Fruit fly (Drosophila melanogaster) whole organism, wandering third instar larva: ENCODE measurements around the gene CG32444.

Experiments used
- Abd-B ChIP-seq: fragments of >200 bp; optimal IDR thresholded peaks from 2 replicates; lab custom pipeline; 2017; ENCODE audit warnings: missing biosample characterization, missing genetic modification characterization
- CG32264 ChIP-seq: fragments of 200-800 bp; sonication (Bioruptor generic); optimal IDR thresholded peaks from 2 replicates; lab custom pipeline; 2016; ENCODE audit warnings: missing biosample characterization, missing genetic modification characterization
- CG9705 ChIP-seq: fragments of 200-800 bp; sonication (Bioruptor generic); optimal IDR thresholded peaks from 2 replicates; lab custom pipeline; 2018; ENCODE audit warnings: missing biosample characterization, mild to moderate bottlenecking, missing genetic modification characterization
- CrebA ChIP-seq: fragments of 200-800 bp; sonication (Bioruptor generic); optimal IDR thresholded peaks from 2 replicates; lab custom pipeline; 2016; ENCODE audit warnings: missing biosample characterization, mild to moderate bottlenecking, missing genetic modification characterization, borderline replicate concordance
- Dif ChIP-seq: fragments of 200-275, 200-300 bp; sonication (Bioruptor generic); optimal IDR thresholded peaks from 2 replicates; lab custom pipeline; 2018; ENCODE audit warnings: missing biosample characterization, missing genetic modification characterization; ENCODE audit not compliant: partially characterized antibody
- GATAd ChIP-seq: sonication (Bioruptor generic); optimal IDR thresholded peaks from 2 replicates; lab custom pipeline; 2016; ENCODE audit warnings: missing biosample characterization, missing genetic modification characterization
- HLH106 ChIP-seq: fragments of 200-800 bp; optimal IDR thresholded peaks from 3 replicates; lab custom pipeline; 2019; ENCODE audit warnings: missing biosample characterization, mild to moderate bottlenecking, missing genetic modification characterization, moderate library complexity
- Hr78 ChIP-seq: fragments of >200 bp; optimal IDR thresholded peaks from 2 replicates; lab custom pipeline; 2017; ENCODE audit warnings: missing biosample characterization, missing genetic modification characterization
- Jra ChIP-seq: sonication (Bioruptor generic); optimal IDR thresholded peaks from 2 replicates; lab custom pipeline; 2016; ENCODE audit warnings: missing biosample characterization, missing genetic modification characterization
- Mio ChIP-seq: sonication (Bioruptor generic); optimal IDR thresholded peaks from 2 replicates; lab custom pipeline; 2016; ENCODE audit warnings: missing biosample characterization, missing genetic modification characterization
- Myc ChIP-seq: fragments of >200 bp; optimal IDR thresholded peaks from 2 replicates; lab custom pipeline; 2017
- OdsH ChIP-seq: fragments of 200-800 bp; sonication (Bioruptor generic); optimal IDR thresholded peaks from 2 replicates; lab custom pipeline; 2016; ENCODE audit warnings: missing biosample characterization, mild to moderate bottlenecking, missing genetic modification characterization
- br ChIP-seq: fragments of 200-800 bp; sonication (Bioruptor generic); optimal IDR thresholded peaks from 2 replicates; lab custom pipeline; 2016; ENCODE audit warnings: missing biosample characterization, missing genetic modification characterization
- dl ChIP-seq, 2 experiments: fragments of 175-275, 200-275 bp in 1 of 2; fragments of 200-275 bp in 1 of 2; sonication (Bioruptor generic); optimal IDR thresholded peaks; lab custom pipeline; 2018; ENCODE audit warnings: mild to moderate bottlenecking in 2 of 2, missing biosample characterization in 2 of 2, missing genetic modification characterization in 2 of 2, moderate library complexity in 2 of 2; ENCODE audit not compliant: partially characterized antibody in 2 of 2, insufficient read depth in 1 of 2
- dmrt93B ChIP-seq: fragments of 200-800 bp; sonication (Bioruptor generic); optimal IDR thresholded peaks from 2 replicates; lab custom pipeline; 2018; ENCODE audit warnings: missing biosample characterization, mild to moderate bottlenecking, missing genetic modification characterization
- dsf ChIP-seq: sonication (Bioruptor generic); optimal IDR thresholded peaks from 2 replicates; lab custom pipeline; 2016; ENCODE audit warnings: missing biosample characterization, missing genetic modification characterization, borderline replicate concordance
- ey ChIP-seq: fragments of 200-800 bp; sonication (Bioruptor generic); optimal IDR thresholded peaks from 2 replicates; lab custom pipeline; 2016; ENCODE audit warnings: missing biosample characterization, missing genetic modification characterization
- foxo ChIP-seq, 2 experiments: fragments of 200-800 bp; sonication (Bioruptor generic); optimal IDR thresholded peaks; 2 replicates in 1 of 2; 3 replicates in 1 of 2; lab custom pipeline; 2016 to 2017; ENCODE audit warnings: missing biosample characterization in 2 of 2, missing genetic modification characterization in 2 of 2
- fru ChIP-seq: fragments of 200-800 bp; sonication (Bioruptor generic); optimal IDR thresholded peaks from 3 replicates; lab custom pipeline; 2016; ENCODE audit warnings: missing biosample characterization, mild to moderate bottlenecking, missing genetic modification characterization
- jim ChIP-seq: fragments of 175-275, 200-325 bp; sonication (Bioruptor generic); optimal IDR thresholded peaks from 2 replicates; lab custom pipeline; 2016; ENCODE audit warnings: missing biosample characterization, mild to moderate bottlenecking, missing genetic modification characterization
- psq ChIP-seq: fragments of 200-800 bp; sonication (Bioruptor generic); optimal IDR thresholded peaks from 3 replicates; lab custom pipeline; 2017; ENCODE audit warnings: missing biosample characterization, mild to moderate bottlenecking, missing genetic modification characterization, moderate library complexity
- rgr ChIP-seq: fragments of 200-800 bp; sonication (Bioruptor generic); optimal IDR thresholded peaks from 3 replicates; lab custom pipeline; 2016; ENCODE audit warnings: missing biosample characterization, mild to moderate bottlenecking, missing genetic modification characterization
- sage ChIP-seq: fragments of 200-800 bp; sonication (Bioruptor generic); optimal IDR thresholded peaks from 2 replicates; lab custom pipeline; 2016; ENCODE audit warnings: missing biosample characterization, mild to moderate bottlenecking, missing genetic modification characterization
- sv ChIP-seq: fragments of 200-800 bp; sonication (Bioruptor generic); optimal IDR thresholded peaks from 3 replicates; lab custom pipeline; 2016; ENCODE audit warnings: missing biosample characterization, missing genetic modification characterization
- tai ChIP-seq: sonication (Bioruptor generic); optimal IDR thresholded peaks from 2 replicates; lab custom pipeline; 2016; ENCODE audit warnings: missing biosample characterization, missing genetic modification characterization
- woc ChIP-seq: sonication (Bioruptor generic); optimal IDR thresholded peaks from 2 replicates; lab custom pipeline; 2016; ENCODE audit warnings: missing biosample characterization, mild to moderate bottlenecking, missing genetic modification characterization

The CG32444 gene

dm6 chr3L:21679687-21680086 is 42.9 kb downstream of the CG32444 start, which contains the start of the genes Als2 and CG11248:
TSS of gene Als2 (minus strand) at chr3L:21679755.
TSS of gene CG11248 (plus strand) at chr3L:21680050.
- TF ChIP-seq Hr78 (GFP tag; lab: Kevin White, UChicago): no peak
- no peak for TF ChIP-seq Abd-B
- peak in 1 of 2 experiments; percentile 74 for TF ChIP-seq foxo (GFP tag; optimal IDR thresholded peaks at IDR 0.05; lab: Kevin White, UChicago)
- peak; percentile 57 for TF ChIP-seq dmrt93B (GFP tag; lab: Kevin White, UChicago)
- TF ChIP-seq fru: peak; percentile 73
- TF ChIP-seq GATAd (GFP tag; lab: Kevin White, UChicago): peak; percentile 35
- TF ChIP-seq ey (GFP tag; lab: Kevin White, UChicago): peak; percentile 70
- no peak for TF ChIP-seq jim (GFP tag; lab: Kevin White, UChicago)
- TF ChIP-seq br (GFP tag; lab: Kevin White, UChicago): peak; percentile 51
- TF ChIP-seq Myc (lab: Kevin White, UChicago): no peak
- TF ChIP-seq Mio (GFP tag; lab: Kevin White, UChicago): no peak
- peak; percentile 61 for TF ChIP-seq sv (GFP tag; lab: Kevin White, UChicago)
- no peak for TF ChIP-seq Jra (GFP tag; lab: Kevin White, UChicago)
- peak; percentile 82 for TF ChIP-seq HLH106 (tag; lab: Kevin White, UChicago)
- TF ChIP-seq woc (GFP tag; lab: Kevin White, UChicago): peak; percentile 70
- TF ChIP-seq dsf (GFP tag; lab: Kevin White, UChicago): no peak
- no peak for TF ChIP-seq CG32264 (GFP tag; lab: Kevin White, UChicago)

- TF ChIP-seq Dif (GFP tag; lab: Kevin White, UChicago) (no peak), Hr78 (GFP tag; lab: Kevin White, UChicago) (no peak), psq (GFP tag; lab: Kevin White, UChicago) (no peak), Mio (GFP tag; lab: Kevin White, UChicago) (no peak), rgr (GFP tag; lab: Kevin White, UChicago) (no peak), Jra (GFP tag; lab: Kevin White, UChicago) (no peak), HLH106 (tag; lab: Kevin White, UChicago) (no peak), Abd-B (no peak), ey (GFP tag; lab: Kevin White, UChicago) (no peak), CG9705 (GFP tag; lab: Kevin White, UChicago) (no peak), CrebA (GFP tag; lab: Kevin White, UChicago) (no peak), dl (GFP tag; optimal IDR thresholded peaks at IDR 0.05; lab: Kevin White, UChicago; ENCODE audit: insufficient read depth in 1 of 2, partially characterized antibody in 2 of 2) (no peak), sage (GFP tag; lab: Kevin White, UChicago) (no peak), tai (no peak)
Measured at dm6 chr3L:21683942-21684341, 47.2 kb downstream of the CG32444 start, which contains the start of gene Sfp78E. TSS of gene Sfp78E (minus strand) at chr3L:21684042.

- TF ChIP-seq foxo (GFP tag; optimal IDR thresholded peaks at IDR 0.05; lab: Kevin White, UChicago): peak in 1 of 2 experiments; percentile 1
- no peak for TF ChIP-seq OdsH
Measured at dm6 chr3L:21685753-21686152, 49.0 kb downstream of the CG32444 start.
